Fruit fly (Drosophila melanogaster) Kc167 (cell line): ENCODE results near the gene spri.
"Not testable (repeated sequence)": the region's sequence is repeated elsewhere in the genome, so short reads cannot be mapped to it uniquely, and the experiment has no call there.

Experiments used
- Myc ChIP-seq: fragments of >200 bp; optimal IDR thresholded peaks from 2 replicates; lab custom pipeline; 2017; ENCODE audit warnings: missing external identifiers
- h ChIP-seq: fragments of >200 bp; optimal IDR thresholded peaks from 3 replicates; lab custom pipeline; 2018; ENCODE audit warnings: missing external identifiers
- psq ChIP-seq: fragments of >200 bp; optimal IDR thresholded peaks from 2 replicates; lab custom pipeline; 2017; ENCODE audit warnings: missing external identifiers
- ttk ChIP-seq: sonication (Bioruptor generic); optimal IDR thresholded peaks from 2 replicates; lab custom pipeline; 2017; ENCODE audit warnings: missing external identifiers

dm6 chrX:10623125-10623524, 37.9 kb upstream of the spri start, which contains the start of gene Rab9Db:
- TF ChIP-seq h, psq, Myc, ttk (lab: Kevin White, UChicago): not testable (repeated sequence)
